1 fruit fly cellular context compared by ENCODE assay signal in the genomic region with DNA sequence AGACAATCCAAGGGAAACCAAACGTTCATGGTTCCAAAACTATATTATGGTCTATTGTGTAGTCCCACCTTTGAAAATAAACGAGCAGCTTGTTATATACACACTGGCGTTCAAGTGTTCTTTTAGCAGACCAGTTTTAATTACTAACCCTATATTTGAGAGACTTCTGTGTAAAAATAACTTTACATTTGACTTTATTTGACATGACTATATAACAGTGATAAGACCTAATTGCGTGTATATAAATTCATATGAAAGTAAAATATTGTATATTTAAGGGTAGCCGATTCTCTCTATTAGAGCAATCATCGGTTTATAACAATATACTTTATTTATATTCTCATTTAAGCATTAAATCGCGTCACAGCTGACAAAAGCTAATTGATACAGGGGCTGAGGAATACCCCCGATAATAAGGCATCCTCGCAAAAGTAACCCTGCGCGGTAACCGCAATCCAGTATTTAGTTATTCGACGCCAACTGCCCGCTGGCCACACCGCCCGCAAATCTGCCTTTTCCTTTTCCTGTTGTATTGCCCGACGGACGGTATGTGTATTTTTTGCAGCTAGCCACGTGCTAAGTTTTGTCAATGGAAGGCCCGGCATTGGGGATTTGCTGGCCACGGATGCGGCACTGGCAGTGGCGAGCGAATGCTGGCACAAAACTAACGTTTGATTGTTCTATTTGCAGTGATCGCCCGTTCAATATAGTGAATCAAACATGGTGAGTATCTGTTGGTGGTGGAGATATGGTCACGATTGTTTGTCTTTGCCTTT.
A peak's percentile ranks its signal among the peaks of the same experiment; 100 is the strongest.
TF ChIP-seq lines count a peak whose summit lies in the region.

Gene RpS4 (plus strand): TSS at position 465 of the 776 bp plus-strand sequence.

TF ChIP-seq in whole organism, embryonic, 481 proteins besides CTCF, POLR2A, EP300 and RAD21 (continued from another document and continues in another):
- TF ChIP-seq tup (GFP tag; optimal IDR thresholded peaks at IDR 0.05; lab: Kevin White, UChicago) (peak; percentile 28), nmo (GFP tag; optimal IDR thresholded peaks at IDR 0.05; lab: Kevin White, UChicago) (peak; percentile 68), Ravus (GFP tag; IDR thresholded peaks at IDR 0.05; lab: Robert Waterston, UW) (peak; percentile 1; the same call in 1 of the 2 replicates), ranshi (GFP tag; IDR thresholded peaks at IDR 0.05; lab: Robert Waterston, UW) (peak; percentile 80), CG30403 (GFP tag; optimal IDR thresholded peaks at IDR 0.05; lab: Kevin White, UChicago) (peak; percentile 73), nom (GFP tag; optimal IDR thresholded peaks at IDR 0.05; lab: Kevin White, UChicago) (peak; percentile 97), maf-S (GFP tag; optimal IDR thresholded peaks at IDR 0.05; lab: Kevin White, UChicago) (peak; percentile 64), pho (GFP tag; optimal IDR thresholded peaks at IDR 0.05; lab: Kevin White, UChicago) (peak; percentile 83), zf30C (GFP tag; optimal IDR thresholded peaks at IDR 0.05; lab: Kevin White, UChicago) (peak; percentile 76), dpn (GFP tag; optimal IDR thresholded peaks at IDR 0.05; lab: Kevin White, UChicago) (peak; percentile 53 to 85), eve (GFP tag; optimal IDR thresholded peaks at IDR 0.05; lab: Kevin White, UChicago) (no peak), CG17829 (tag; optimal IDR thresholded peaks at IDR 0.05; lab: Kevin White, UChicago) (peak; percentile 72), CG12942 (GFP tag; optimal IDR thresholded peaks at IDR 0.05; lab: Kevin White, UChicago) (peak; percentile 54), CG10565 (GFP tag; optimal IDR thresholded peaks at IDR 0.05; lab: Kevin White, UChicago) (no peak), CG4424 (GFP tag; optimal IDR thresholded peaks at IDR 0.05; lab: Kevin White, UChicago) (peak; percentile 80), CG6689 (GFP tag; IDR thresholded peaks at IDR 0.05; lab: Robert Waterston, UW) (peak; percentile 65), CG11247 (GFP tag; IDR thresholded peaks at IDR 0.05; lab: Robert Waterston, UW) (peak; percentile 87), sna (GFP tag; IDR thresholded peaks at IDR 0.05; lab: Robert Waterston, UW; ENCODE audit: partially characterized antibody) (no peak), CG10979 (tag; optimal IDR thresholded peaks at IDR 0.05; lab: Kevin White, UChicago) (peak; percentile 73), stwl (tag; optimal IDR thresholded peaks at IDR 0.05; lab: Kevin White, UChicago) (peak; percentile 69), CG11398 (GFP tag; optimal IDR thresholded peaks at IDR 0.05; lab: Kevin White, UChicago) (peak; percentile 82), CG5245 (GFP tag; optimal IDR thresholded peaks at IDR 0.05; lab: Kevin White, UChicago) (peak; percentile 86), insv (GFP tag; optimal IDR thresholded peaks at IDR 0.05; lab: Kevin White, UChicago) (peak in 1 of 2 experiments; percentile 80), CG10274 (GFP tag; optimal IDR thresholded peaks at IDR 0.05; lab: Kevin White, UChicago) (peak; percentile 85), lbe (GFP tag; optimal IDR thresholded peaks at IDR 0.05; lab: Kevin White, UChicago) (peak; percentile 34), ase (GFP tag; IDR thresholded peaks at IDR 0.05; lab: Robert Waterston, UW) (peak; percentile 83), ttk (GFP tag; IDR thresholded peaks at IDR 0.05; lab: Robert Waterston, UW) (peak; percentile 76), ac (GFP tag; optimal IDR thresholded peaks at IDR 0.05; lab: Kevin White, UChicago) (peak; percentile 92), CG12659 (GFP tag; optimal IDR thresholded peaks at IDR 0.05; lab: Kevin White, UChicago) (peak; percentile 95), sr (GFP tag; IDR thresholded peaks at IDR 0.05; lab: Robert Waterston, UW) (peak; percentile 92), gcm2 (GFP tag; optimal IDR thresholded peaks at IDR 0.05; lab: Kevin White, UChicago) (peak; percentile 94), CG34224 (GFP tag; IDR thresholded peaks at IDR 0.05; lab: Robert Waterston, UW; ENCODE audit: partially characterized antibody) (no peak), CG11560 (tag; IDR thresholded peaks at IDR 0.05; lab: Robert Waterston, UW) (peak; percentile 62; the same call in 1 of the 3 replicates), jigr1 (GFP tag; IDR thresholded peaks at IDR 0.05; lab: Robert Waterston, UW) (peak; percentile 63; the same call in 1 of the 3 replicates), CG3281 (GFP tag; optimal IDR thresholded peaks at IDR 0.05; lab: Kevin White, UChicago) (peak; percentile 95), run (tag; optimal IDR thresholded peaks at IDR 0.05; lab: Kevin White, UChicago) (peak; percentile 89), Dek (tag; optimal IDR thresholded peaks at IDR 0.05; lab: Kevin White, UChicago) (peak; percentile 81), Asciz (GFP tag; optimal IDR thresholded peaks at IDR 0.05; lab: Kevin White, UChicago) (peak; percentile 93), CG13424 (tag; optimal IDR thresholded peaks at IDR 0.05; lab: Kevin White, UChicago) (peak; percentile 57), vfl (GFP tag; optimal IDR thresholded peaks at IDR 0.05; lab: Kevin White, UChicago) (peak; percentile 82), gfzf (GFP tag; optimal IDR thresholded peaks at IDR 0.05; lab: Kevin White, UChicago) (peak; percentile 92), mirr (GFP tag; optimal IDR thresholded peaks at IDR 0.05; lab: Kevin White, UChicago) (peak; percentile 99), CG1529 (GFP tag; optimal IDR thresholded peaks at IDR 0.05; lab: Kevin White, UChicago) (peak; percentile 89), CG7963 (GFP tag; IDR thresholded peaks at IDR 0.05; lab: Robert Waterston, UW; ENCODE audit: partially characterized antibody) (no peak), Vsx1 (GFP tag; optimal IDR thresholded peaks at IDR 0.05; lab: Kevin White, UChicago) (peak; percentile 90), CG7928 (GFP tag; optimal IDR thresholded peaks at IDR 0.05; lab: Kevin White, UChicago) (peak; percentile 73), p53 (GFP tag; optimal IDR thresholded peaks at IDR 0.05; lab: Kevin White, UChicago) (peak; percentile 66), Lim3 (GFP tag; IDR thresholded peaks at IDR 0.05; lab: Robert Waterston, UW) (0 out of 2 replicates have a peak, but pooled peaks have one; percentile 51), btn (GFP tag; optimal IDR thresholded peaks at IDR 0.05; lab: Kevin White, UChicago) (peak; percentile 84), fu2 (GFP tag; optimal IDR thresholded peaks at IDR 0.05; lab: Kevin White, UChicago) (peak; percentile 73), CG18476 (GFP tag; optimal IDR thresholded peaks at IDR 0.05; lab: Kevin White, UChicago) (peak; percentile 53), otp (GFP tag; IDR thresholded peaks at IDR 0.05; lab: Robert Waterston, UW) (peak; percentile 92), CrebB (tag; optimal IDR thresholded peaks at IDR 0.05; lab: Kevin White, UChicago) (peak; percentile 97), CG2202 (tag; optimal IDR thresholded peaks at IDR 0.05; lab: Kevin White, UChicago) (peak; percentile 91), sisA (GFP tag; IDR thresholded peaks at IDR 0.05; lab: Robert Waterston, UW) (peak; percentile 84), MESR4 (GFP tag; optimal IDR thresholded peaks at IDR 0.05; lab: Kevin White, UChicago) (peak; percentile 100), Dad (GFP tag; optimal IDR thresholded peaks at IDR 0.05; lab: Kevin White, UChicago) (peak; percentile 79), CG12391 (tag; optimal IDR thresholded peaks at IDR 0.05; lab: Kevin White, UChicago) (peak; percentile 80), HLH54F (GFP tag; optimal IDR thresholded peaks at IDR 0.05; lab: Kevin White, UChicago) (peak; percentile 75), CG12744 (GFP tag; optimal IDR thresholded peaks at IDR 0.05; lab: Kevin White, UChicago) (peak; percentile 79), CG4820 (GFP tag; optimal IDR thresholded peaks at IDR 0.05; lab: Kevin White, UChicago) (peak; percentile 45), CG17568 (GFP tag; optimal IDR thresholded peaks at IDR 0.05; lab: Kevin White, UChicago) (peak; percentile 96), CG5180 (GFP tag; optimal IDR thresholded peaks at IDR 0.05; lab: Kevin White, UChicago) (peak; percentile 82), CG10209 (GFP tag; optimal IDR thresholded peaks at IDR 0.05; lab: Kevin White, UChicago) (peak; percentile 90), hth (optimal IDR thresholded peaks at IDR 0.05; lab: Kevin White, UChicago) (no peak), ftz-f1 (GFP tag; optimal IDR thresholded peaks at IDR 0.05; lab: Kevin White, UChicago) (peak; percentile 65), Fer1 (GFP tag; optimal IDR thresholded peaks at IDR 0.05; lab: Kevin White, UChicago) (peak; percentile 96), CG1603 (tag; optimal IDR thresholded peaks at IDR 0.05; lab: Kevin White, UChicago) (peak; percentile 95), peb (GFP tag; IDR thresholded peaks at IDR 0.05; lab: Robert Waterston, UW) (peak; percentile 48; the same call in 1 of the 2 replicates), Mes4 (GFP tag; optimal IDR thresholded peaks at IDR 0.05; lab: Kevin White, UChicago) (peak; percentile 95), Mrtf (GFP tag; IDR thresholded peaks at IDR 0.05; lab: Robert Waterston, UW) (peak; percentile 73), rib (GFP tag; IDR thresholded peaks at IDR 0.05; lab: Robert Waterston, UW) (peak; percentile 83), tna (GFP tag; IDR thresholded peaks at IDR 0.05; lab: Robert Waterston, UW; ENCODE audit: partially characterized antibody) (peak; percentile 16; the same call in 1 of the 2 replicates), zen2 (GFP tag; IDR thresholded peaks at IDR 0.05; lab: Robert Waterston, UW; ENCODE audit: partially characterized antibody) (no peak), tll (GFP tag; optimal IDR thresholded peaks at IDR 0.05; lab: Kevin White, UChicago) (peak; percentile 32 to 33), CG12155 (GFP tag; optimal IDR thresholded peaks at IDR 0.05; lab: Kevin White, UChicago) (peak; percentile 62), CG30431 (GFP tag; optimal IDR thresholded peaks at IDR 0.05; lab: Kevin White, UChicago) (peak; percentile 82), ken (GFP tag; IDR thresholded peaks at IDR 0.05; lab: Robert Waterston, UW) (peak; percentile 88), danr (GFP tag; IDR thresholded peaks at IDR 0.05; lab: Robert Waterston, UW) (peak; percentile 42; the same call in 1 of the 2 replicates), Aef1 (GFP tag; IDR thresholded peaks at IDR 0.05; lab: Robert Waterston, UW) (peak; percentile 72; the same call in 2 of the 3 replicates), Sox102F (GFP tag; optimal IDR thresholded peaks at IDR 0.05; lab: Kevin White, UChicago) (no peak), Hey (tag; optimal IDR thresholded peaks at IDR 0.05; lab: Kevin White, UChicago) (peak; percentile 95), Oli (tag; optimal IDR thresholded peaks at IDR 0.05; lab: Kevin White, UChicago) (peak; percentile 64), cato (GFP tag; optimal IDR thresholded peaks at IDR 0.05; lab: Kevin White, UChicago; ENCODE audit: borderline replicate concordance) (peak; percentile 53), CG8765 (GFP tag; IDR thresholded peaks at IDR 0.05; lab: Robert Waterston, UW) (peak; percentile 62; the same call in 1 of the 2 replicates), CG4282 (GFP tag; optimal IDR thresholded peaks at IDR 0.05; lab: Kevin White, UChicago) (peak; percentile 68), Sin3A (optimal IDR thresholded peaks at IDR 0.05; lab: Kevin White, UChicago) (no peak), CG32767 (GFP tag; IDR thresholded peaks at IDR 0.05; lab: Robert Waterston, UW) (peak; percentile 73; the same call in 1 of the 2 replicates), CG3847 (GFP tag; IDR thresholded peaks at IDR 0.05; lab: Robert Waterston, UW) (peak; percentile 85), Oaz (GFP tag; IDR thresholded peaks at IDR 0.05; lab: Robert Waterston, UW) (peak; percentile 66), MBD-R2 (GFP tag; IDR thresholded peaks at IDR 0.05; lab: Robert Waterston, UW) (peak; percentile 51), gsb (GFP tag; IDR thresholded peaks at IDR 0.05; lab: Robert Waterston, UW) (peak; percentile 71), Usf (GFP tag; optimal IDR thresholded peaks at IDR 0.05; lab: Kevin White, UChicago) (peak; percentile 73), CG8478 (optimal IDR thresholded peaks at IDR 0.05; lab: Kevin White, UChicago) (no peak), HmgZ (tag; optimal IDR thresholded peaks at IDR 0.05; lab: Kevin White, UChicago) (peak; percentile 92), fd96Cb (tag; optimal IDR thresholded peaks at IDR 0.05; lab: Kevin White, UChicago) (peak; percentile 54), YL-1 (GFP tag; optimal IDR thresholded peaks at IDR 0.05; lab: Kevin White, UChicago) (peak; percentile 99), slbo (GFP tag; IDR thresholded peaks at IDR 0.05; lab: Robert Waterston, UW) (peak; percentile 89), trem (tag; optimal IDR thresholded peaks at IDR 0.05; lab: Kevin White, UChicago) (peak; percentile 66), grau (tag; optimal IDR thresholded peaks at IDR 0.05; lab: Kevin White, UChicago) (peak; percentile 76), Xbp1 (GFP tag; optimal IDR thresholded peaks at IDR 0.05; lab: Kevin White, UChicago) (peak; percentile 82), CG17186 (GFP tag; optimal IDR thresholded peaks at IDR 0.05; lab: Kevin White, UChicago) (peak; percentile 94), CG7745 (tag; optimal IDR thresholded peaks at IDR 0.05; lab: Kevin White, UChicago) (peak; percentile 83), crp (GFP tag; optimal IDR thresholded peaks at IDR 0.05; lab: Kevin White, UChicago) (peak in 1 of 2 experiments; percentile 62), nerfin-1 (tag; optimal IDR thresholded peaks at IDR 0.05; lab: Kevin White, UChicago) (peak; percentile 80), CG6683 (GFP tag; optimal IDR thresholded peaks at IDR 0.05; lab: Kevin White, UChicago) (peak; percentile 83), CG12071 (GFP tag; optimal IDR thresholded peaks at IDR 0.05; lab: Kevin White, UChicago) (peak; percentile 98), CG34422 (GFP tag; IDR thresholded peaks at IDR 0.05; lab: Robert Waterston, UW) (peak; percentile 88), CG2199 (GFP tag; IDR thresholded peaks at IDR 0.05; lab: Robert Waterston, UW) (peak; percentile 86; the same call in 2 of the 3 replicates), ro (GFP tag; IDR thresholded peaks at IDR 0.05; lab: Robert Waterston, UW) (peak; percentile 6; the same call in 1 of the 2 replicates), Hr3 (GFP tag; optimal IDR thresholded peaks at IDR 0.05; lab: Kevin White, UChicago) (peak; percentile 66), Abd-B (GFP tag; optimal IDR thresholded peaks at IDR 0.05; lab: Kevin White, UChicago) (peak; percentile 86), onecut (GFP tag; IDR thresholded peaks at IDR 0.05; lab: Robert Waterston, UW) (peak; percentile 94), kah (GFP tag; optimal IDR thresholded peaks at IDR 0.05; lab: Kevin White, UChicago) (peak; percentile 91), CG13624 (GFP tag; optimal IDR thresholded peaks at IDR 0.05; lab: Kevin White, UChicago) (peak; percentile 84), Camta (GFP tag; optimal IDR thresholded peaks at IDR 0.05; lab: Kevin White, UChicago) (peak; percentile 79), Atf3 (GFP tag; optimal IDR thresholded peaks at IDR 0.05; lab: Kevin White, UChicago) (peak; percentile 75), CG1602 (GFP tag; optimal IDR thresholded peaks at IDR 0.05; lab: Kevin White, UChicago) (peak; percentile 59)
